Fruit fly (Drosophila melanogaster) whole organism, prepupa: ENCODE results near the gene deltaCOP.

Experiments
- Blimp-1 ChIP-seq: fragments of 200-800 bp; sonication (Bioruptor generic); optimal IDR thresholded peaks from 3 replicates; lab custom pipeline; 2017; ENCODE audit warnings: missing biosample characterization, missing genetic modification characterization, mild to moderate bottlenecking, moderate library complexity, missing genetic modification reagents
- CG11762 ChIP-seq: fragments of 200-800 bp; sonication (Bioruptor generic); optimal IDR thresholded peaks from 3 replicates; lab custom pipeline; 2016; ENCODE audit warnings: missing biosample characterization, missing genetic modification characterization; ENCODE audit not compliant: insufficient read depth
- CG11902 ChIP-seq: fragments of 200-800 bp; sonication (Bioruptor generic); optimal IDR thresholded peaks from 3 replicates; lab custom pipeline; 2016; ENCODE audit warnings: missing biosample characterization, missing genetic modification characterization
- CG15336 ChIP-seq: fragments of 200-800 bp; sonication (Bioruptor generic); IDR thresholded peaks from 2 replicates; pipeline ENCODE4 v1.3.6; 2022; ENCODE audit warnings: missing biosample characterization, missing genetic modification characterization
- CG1621 ChIP-seq: fragments of 200-800 bp; sonication (Bioruptor generic); optimal IDR thresholded peaks from 3 replicates; lab custom pipeline; 2018; ENCODE audit warnings: missing biosample characterization, mild to moderate bottlenecking, missing genetic modification characterization
- CG16779 ChIP-seq: fragments of 200-800 bp; sonication (Bioruptor generic); optimal IDR thresholded peaks from 3 replicates; lab custom pipeline; 2017; ENCODE audit warnings: missing biosample characterization, mild to moderate bottlenecking, missing genetic modification characterization
- CG3032 ChIP-seq: fragments of 200-800 bp; optimal IDR thresholded peaks from 2 replicates; lab custom pipeline; 2019; ENCODE audit warnings: missing biosample characterization, mild to moderate bottlenecking, missing genetic modification characterization, moderate library complexity
- CG31627 ChIP-seq: fragments of 200-800 bp; sonication (Bioruptor generic); optimal IDR thresholded peaks from 3 replicates; lab custom pipeline; 2016; ENCODE audit warnings: missing biosample characterization, missing genetic modification characterization
- CG34406 ChIP-seq: fragments of 200-800 bp; sonication (Bioruptor generic); optimal IDR thresholded peaks from 3 replicates; lab custom pipeline; 2016; ENCODE audit warnings: missing biosample characterization, missing genetic modification characterization
- CG3919 ChIP-seq: fragments of 200-800 bp; sonication (Bioruptor generic); optimal IDR thresholded peaks from 3 replicates; lab custom pipeline; 2016; ENCODE audit warnings: missing biosample characterization, missing genetic modification characterization
- CG4318 ChIP-seq: fragments of 200-800 bp; sonication (Bioruptor generic); optimal IDR thresholded peaks from 3 replicates; lab custom pipeline; 2017; ENCODE audit warnings: missing biosample characterization, mild to moderate bottlenecking, missing genetic modification characterization
- CG6163 ChIP-seq: fragments of 200-800 bp; sonication (Bioruptor generic); IDR thresholded peaks from 3 replicates; pipeline ENCODE4 v1.3.6; 2022; ENCODE audit warnings: missing biosample characterization, missing genetic modification characterization
- CG6792 ChIP-seq: fragments of 200-800 bp; sonication (Bioruptor generic); optimal IDR thresholded peaks from 3 replicates; lab custom pipeline; 2016; ENCODE audit warnings: missing biosample characterization, missing genetic modification characterization
- CG6854 ChIP-seq: fragments of 200-800 bp; sonication (Bioruptor generic); optimal IDR thresholded peaks from 2 replicates; lab custom pipeline; 2017; ENCODE audit warnings: missing biosample characterization, mild to moderate bottlenecking, missing genetic modification characterization
- CG7368 ChIP-seq: fragments of 200-800 bp; sonication (Bioruptor generic); optimal IDR thresholded peaks from 3 replicates; lab custom pipeline; 2016; ENCODE audit warnings: missing biosample characterization, missing genetic modification characterization
- CG8319 ChIP-seq: fragments of 200-800 bp; sonication (Bioruptor generic); optimal IDR thresholded peaks from 3 replicates; lab custom pipeline; 2016; ENCODE audit warnings: missing biosample characterization, missing genetic modification characterization
- CG9139 ChIP-seq: fragments of 200-800 bp; sonication (Bioruptor generic); optimal IDR thresholded peaks from 3 replicates; lab custom pipeline; 2017; ENCODE audit warnings: missing biosample characterization, mild to moderate bottlenecking, missing genetic modification characterization
- Eip75B ChIP-seq: fragments of 200-800 bp; sonication (Bioruptor generic); optimal IDR thresholded peaks from 3 replicates; lab custom pipeline; 2016; ENCODE audit warnings: missing biosample characterization, missing genetic modification characterization
- Eip78C ChIP-seq: fragments of 200-800 bp; sonication (Bioruptor generic); peaks from one replicate; lab custom pipeline; 2016; ENCODE audit warnings: missing biosample characterization, missing genetic modification characterization
- Eip93F ChIP-seq: fragments of 200-800 bp; sonication (Bioruptor generic); optimal IDR thresholded peaks from 2 replicates; lab custom pipeline; 2016; ENCODE audit warnings: missing biosample characterization, mild to moderate bottlenecking, missing genetic modification characterization
- Ets21C ChIP-seq: fragments of 200-800 bp; sonication (Bioruptor generic); optimal IDR thresholded peaks from 3 replicates; lab custom pipeline; 2016; ENCODE audit warnings: missing biosample characterization, missing genetic modification characterization
- Ets96B ChIP-seq: fragments of 200-800 bp; optimal IDR thresholded peaks from 2 replicates; lab custom pipeline; 2019; ENCODE audit warnings: missing biosample characterization, mild to moderate bottlenecking, missing genetic modification characterization, moderate library complexity
- Hr38 ChIP-seq: sonication (Bioruptor generic); optimal IDR thresholded peaks from 2 replicates; lab custom pipeline; 2016; ENCODE audit warnings: missing biosample characterization, missing genetic modification characterization
- Lpt ChIP-seq: fragments of 200-800 bp; sonication (Bioruptor generic); optimal IDR thresholded peaks from 3 replicates; lab custom pipeline; 2016; ENCODE audit warnings: missing biosample characterization, missing genetic modification characterization
- Met ChIP-seq: fragments of 200-800 bp; sonication (Bioruptor generic); optimal IDR thresholded peaks from 3 replicates; lab custom pipeline; 2016; ENCODE audit warnings: missing biosample characterization, missing genetic modification characterization
- Smox ChIP-seq: fragments of 200-800 bp; sonication (Bioruptor generic); optimal IDR thresholded peaks from 3 replicates; lab custom pipeline; 2016; ENCODE audit warnings: missing biosample characterization, missing genetic modification characterization
- Sox102F ChIP-seq: fragments of 200-800 bp; sonication (Bioruptor generic); optimal IDR thresholded peaks from 2 replicates; lab custom pipeline; 2016; ENCODE audit warnings: missing biosample characterization, mild to moderate bottlenecking, missing genetic modification characterization
- Sox14 ChIP-seq: fragments of 200-800 bp; sonication (Bioruptor generic); optimal IDR thresholded peaks from 3 replicates; lab custom pipeline; 2016; ENCODE audit warnings: missing biosample characterization, missing genetic modification characterization
- achi ChIP-seq: fragments of 200-800 bp; sonication (Bioruptor generic); optimal IDR thresholded peaks from 3 replicates; lab custom pipeline; 2016; ENCODE audit warnings: missing biosample characterization, missing genetic modification characterization
- acj6 ChIP-seq: fragments of 200-800 bp; sonication (Bioruptor generic); optimal IDR thresholded peaks from 3 replicates; lab custom pipeline; 2016; ENCODE audit warnings: missing biosample characterization, missing genetic modification characterization
- dac ChIP-seq: fragments of 200-800 bp; sonication (Bioruptor generic); optimal IDR thresholded peaks from 2 replicates; lab custom pipeline; 2017; ENCODE audit warnings: missing biosample characterization, mild to moderate bottlenecking, missing genetic modification characterization
- dsx ChIP-seq: fragments of 200-800 bp; optimal IDR thresholded peaks from 3 replicates; lab custom pipeline; 2019; ENCODE audit warnings: missing biosample characterization, mild to moderate bottlenecking, missing genetic modification characterization, moderate library complexity; ENCODE audit not compliant: poor library complexity, severe bottlenecking
- eg ChIP-seq: fragments of 200-800 bp; sonication (Bioruptor generic); IDR thresholded peaks from 3 replicates; pipeline ENCODE4 v1.3.6; 2022; ENCODE audit warnings: missing biosample characterization, missing genetic modification characterization
- fkh ChIP-seq: fragments of 200-800 bp; sonication (Bioruptor generic); optimal IDR thresholded peaks from 3 replicates; lab custom pipeline; 2017; ENCODE audit warnings: missing biosample characterization, mild to moderate bottlenecking, missing genetic modification characterization, moderate library complexity
- lz ChIP-seq: fragments of 200-800 bp; sonication (Bioruptor generic); optimal IDR thresholded peaks from 3 replicates; lab custom pipeline; 2016; ENCODE audit warnings: missing biosample characterization, missing genetic modification characterization
- net ChIP-seq: fragments of 200-800 bp; sonication (Bioruptor generic); optimal IDR thresholded peaks from 3 replicates; lab custom pipeline; 2016; ENCODE audit warnings: missing biosample characterization, missing genetic modification characterization
- pdm3 ChIP-seq: fragments of 200-800 bp; sonication (Bioruptor generic); optimal IDR thresholded peaks from 3 replicates; lab custom pipeline; 2016; ENCODE audit warnings: missing biosample characterization, missing genetic modification characterization
- spab ChIP-seq: fragments of 200-800 bp; sonication (Bioruptor generic); optimal IDR thresholded peaks from 2 replicates; lab custom pipeline; 2017; ENCODE audit warnings: missing biosample characterization, mild to moderate bottlenecking, missing genetic modification characterization, missing genetic modification reagents
- ss ChIP-seq, 2 experiments: fragments of 200-800 bp; sonication (Bioruptor generic); optimal IDR thresholded peaks; 2 replicates in 1 of 2; 3 replicates in 1 of 2; lab custom pipeline; 2017 to 2018; ENCODE audit warnings: mild to moderate bottlenecking in 2 of 2, missing biosample characterization in 2 of 2, missing genetic modification characterization in 2 of 2, moderate library complexity in 1 of 2
- topi ChIP-seq: fragments of 200-800 bp; sonication (Bioruptor generic); optimal IDR thresholded peaks from 3 replicates; lab custom pipeline; 2016; ENCODE audit warnings: missing biosample characterization, missing genetic modification characterization
- vri ChIP-seq: fragments of 200-800 bp; sonication (Bioruptor generic); optimal IDR thresholded peaks from 3 replicates; lab custom pipeline; 2016; ENCODE audit warnings: missing biosample characterization, mild to moderate bottlenecking, missing genetic modification characterization

deltaCOP gene

DNA sequence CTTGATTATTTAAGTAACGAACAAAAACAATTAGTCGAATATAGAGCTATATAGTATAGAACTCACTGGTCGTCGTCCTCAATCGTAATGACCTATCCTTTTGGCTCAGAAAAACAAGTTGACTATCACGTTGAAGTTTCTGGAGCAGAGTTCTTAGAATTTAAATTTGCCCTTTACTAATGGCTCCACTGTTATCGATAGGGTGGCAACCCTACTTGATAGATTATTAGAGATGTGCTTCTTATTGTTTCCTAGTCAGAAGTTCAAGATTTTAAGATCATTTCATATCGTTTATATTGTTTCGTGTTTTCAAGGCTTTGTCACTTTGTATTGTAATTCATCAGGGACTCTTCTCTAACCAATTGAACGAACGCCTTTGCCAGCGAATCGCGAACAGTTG, 41.3 kb downstream of the deltaCOP start, which contains the start of gene CG14810:
Gene CG14810, minus strand, starts transcription at position 101 of the 400 bp plus-strand sequence.
- TF ChIP-seq CG15336 = no peak
- no peak for TF ChIP-seq ss (GFP tag; optimal IDR thresholded peaks at IDR 0.05; lab: Kevin White, UChicago)
- TF ChIP-seq CG16779 (tag; lab: Kevin White, UChicago) = no peak
- no peak for TF ChIP-seq Blimp-1 (GFP tag; lab: Kevin White, UChicago)
- no peak for TF ChIP-seq dsx
- no peak for TF ChIP-seq spab
- no peak for TF ChIP-seq CG11902 (GFP tag; lab: Kevin White, UChicago)
- TF ChIP-seq CG1621 = no peak
- no peak for TF ChIP-seq pdm3 (GFP tag; lab: Kevin White, UChicago)
- no peak for TF ChIP-seq Smox (GFP tag; lab: Kevin White, UChicago)
- no peak for TF ChIP-seq topi (GFP tag; lab: Kevin White, UChicago)
- TF ChIP-seq CG6792 (GFP tag; lab: Kevin White, UChicago) = no peak
- TF ChIP-seq Ets96B (tag; lab: Kevin White, UChicago) = no peak
- no peak for TF ChIP-seq dac (GFP tag; lab: Kevin White, UChicago)
- no peak for TF ChIP-seq CG3919 (GFP tag; lab: Kevin White, UChicago)

- TF ChIP-seq lz (no peak), CG3919 (GFP tag; lab: Kevin White, UChicago) (no peak), CG9139 (no peak), CG11762 (no peak), fkh (GFP tag; lab: Kevin White, UChicago) (no peak), CG6854 (GFP tag; lab: Kevin White, UChicago) (no peak), spab (no peak), Ets21C (GFP tag; lab: Kevin White, UChicago) (no peak), eg (GFP tag; lab: Robert Waterston, UW) (no peak), CG4318 (GFP tag; lab: Kevin White, UChicago) (no peak), net (GFP tag; lab: Kevin White, UChicago) (no peak), CG7368 (GFP tag; lab: Kevin White, UChicago) (no peak), CG6792 (GFP tag; lab: Kevin White, UChicago) (no peak), CG3032 (tag; lab: Kevin White, UChicago) (no peak), Sox14 (GFP tag; lab: Kevin White, UChicago) (no peak), CG1621 (no peak), Eip93F (GFP tag; lab: Kevin White, UChicago) (no peak), Eip75B (GFP tag; lab: Kevin White, UChicago) (no peak)
Measured at dm6 chrX:1819026-1819425, 42.6 kb downstream of the deltaCOP start.

- TF ChIP-seq Ets21C (GFP tag; lab: Kevin White, UChicago) (no peak), Hr38 (GFP tag; lab: Kevin White, UChicago) (no peak), Lpt (GFP tag; lab: Kevin White, UChicago) (no peak), Eip75B (GFP tag; lab: Kevin White, UChicago) (no peak), CG8319 (GFP tag; lab: Kevin White, UChicago) (no peak), Ets96B (tag; lab: Kevin White, UChicago) (no peak), acj6 (GFP tag; lab: Kevin White, UChicago) (no peak), achi (no peak), CG16779 (tag; lab: Kevin White, UChicago) (no peak), Met (no peak), CG4318 (GFP tag; lab: Kevin White, UChicago) (no peak), vri (GFP tag; lab: Kevin White, UChicago) (no peak), CG31627 (GFP tag; lab: Kevin White, UChicago) (no peak), CG6163 (GFP tag; lab: Robert Waterston, UW) (no peak), Smox (GFP tag; lab: Kevin White, UChicago) (no peak), Sox102F (GFP tag; lab: Kevin White, UChicago) (no peak), CG3032 (tag; lab: Kevin White, UChicago) (no peak), Eip78C (GFP tag; lab: Kevin White, UChicago) (no peak), CG34406 (GFP tag; lab: Kevin White, UChicago) (no peak)
Measured at dm6 chrX:1811173-1811572, 50.4 kb downstream of the deltaCOP start.
